Worm (Caenorhabditis elegans) whole organism, early embryonic: ENCODE measurements around the gene F57G4.1.

Source experiments
- B0310.2 ChIP-seq: sonication (generic microtip); optimal IDR thresholded peaks from 2 replicates; lab custom pipeline; 2016; ENCODE audit warnings: mild to moderate bottlenecking, missing genetic modification characterization, missing compliant biosample characterization
- F13C5.2 ChIP-seq: sonication (generic microtip); optimal IDR thresholded peaks from 2 replicates; lab custom pipeline; 2017; ENCODE audit warnings: mild to moderate bottlenecking, missing genetic modification characterization, inconsistent platforms, missing compliant biosample characterization
- aly-1 ChIP-seq: sonication (generic microtip); optimal IDR thresholded peaks from 2 replicates; lab custom pipeline; 2016; ENCODE audit warnings: missing genetic modification characterization, missing compliant biosample characterization
- ama-1 ChIP-seq: fragments of 150-350 bp; optimal IDR thresholded peaks from 2 replicates; lab custom pipeline; 2014
- ceh-13 ChIP-seq: fragments of 200-800 bp; sonication (Bioruptor generic); optimal IDR thresholded peaks from 2 replicates; lab custom pipeline; 2018; ENCODE audit warnings: mild to moderate bottlenecking, missing genetic modification characterization, missing compliant biosample characterization
- ceh-36 ChIP-seq: sonication (generic microtip); optimal IDR thresholded peaks from 2 replicates; lab custom pipeline; 2016; ENCODE audit warnings: missing genetic modification characterization, inconsistent platforms, missing compliant biosample characterization
- ets-7 ChIP-seq: sonication (generic microtip); optimal IDR thresholded peaks from 2 replicates; lab custom pipeline; 2016; ENCODE audit warnings: missing genotype, missing genetic modification characterization, missing compliant biosample characterization
- flt-1 ChIP-seq: fragments of 200-800 bp; sonication (Bioruptor generic); IDR thresholded peaks from 2 replicates; pipeline ENCODE4 v1.3.6; 2022; ENCODE audit warnings: missing genetic modification characterization, missing compliant biosample characterization
- hmbx-1 ChIP-seq: sonication (generic microtip); optimal IDR thresholded peaks from 2 replicates; lab custom pipeline; 2016; ENCODE audit warnings: mild to moderate bottlenecking, missing genetic modification characterization, missing compliant biosample characterization
- hmg-4 ChIP-seq: fragments of 200-800 bp; sonication (Bioruptor generic); optimal IDR thresholded peaks from 2 replicates; lab custom pipeline; 2018; ENCODE audit warnings: mild to moderate bottlenecking, missing genetic modification characterization, missing compliant biosample characterization
- hnd-1 ChIP-seq: sonication (generic microtip); optimal IDR thresholded peaks from 2 replicates; lab custom pipeline; 2016; ENCODE audit warnings: missing genetic modification characterization, missing compliant biosample characterization
- pes-1 ChIP-seq: fragments of 200-800 bp; sonication (Bioruptor generic); IDR thresholded peaks from 2 replicates; pipeline ENCODE4 v1.3.6; 2022; ENCODE audit warnings: missing genetic modification reagents, missing genetic modification characterization, missing compliant biosample characterization
- scrt-1 ChIP-seq: fragments of 200-800 bp; sonication (Bioruptor generic); IDR thresholded peaks from 2 replicates; pipeline ENCODE4 v1.3.6; 2022; ENCODE audit warnings: missing genetic modification characterization, missing compliant biosample characterization
- sea-1 ChIP-seq: fragments of 200-800 bp; sonication (Bioruptor generic); conservative IDR thresholded peaks from 2 replicates; pipeline ENCODE4 v1.3.6; 2022; ENCODE audit warnings: missing genetic modification characterization, missing compliant biosample characterization
- tbx-11 ChIP-seq: fragments of 200-800 bp; sonication (Bioruptor generic); IDR thresholded peaks from 2 replicates; pipeline ENCODE4 v1.3.6; 2022; ENCODE audit warnings: missing genetic modification characterization, missing compliant biosample characterization
- tbx-37 ChIP-seq: fragments of 200-800 bp; sonication (Bioruptor generic); conservative IDR thresholded peaks from 2 replicates; pipeline ENCODE4 v1.3.6; 2022; ENCODE audit warnings: missing genetic modification reagents, missing genetic modification characterization, missing compliant biosample characterization
- tra-4 ChIP-seq: sonication (generic microtip); optimal IDR thresholded peaks from 2 replicates; lab custom pipeline; 2017; ENCODE audit warnings: missing genetic modification characterization, missing compliant biosample characterization

Gene F57G4.1

ce11 chrV:17665906-17666305, 42.6 kb downstream of the F57G4.1 start, which contains the start of gene F59A1.11:
F59A1.11 (minus strand) TSS chrV:17666006.
- TF ChIP-seq tra-4 (no peak), hmbx-1 (no peak), scrt-1 (GFP tag; lab: Robert Waterston, UW) (no peak), tbx-11 (GFP tag; lab: Robert Waterston, UW) (no peak), aly-1 (tag; lab: Kevin White, UChicago) (no peak), ceh-13 (GFP tag; lab: Kevin White, UChicago) (no peak), pes-1 (no peak), tbx-37 (GFP tag; lab: Robert Waterston, UW) (no peak), sea-1 (GFP tag; lab: Robert Waterston, UW) (no peak), hmg-4 (GFP tag; lab: Kevin White, UChicago) (no peak), hnd-1 (no peak)

DNA sequence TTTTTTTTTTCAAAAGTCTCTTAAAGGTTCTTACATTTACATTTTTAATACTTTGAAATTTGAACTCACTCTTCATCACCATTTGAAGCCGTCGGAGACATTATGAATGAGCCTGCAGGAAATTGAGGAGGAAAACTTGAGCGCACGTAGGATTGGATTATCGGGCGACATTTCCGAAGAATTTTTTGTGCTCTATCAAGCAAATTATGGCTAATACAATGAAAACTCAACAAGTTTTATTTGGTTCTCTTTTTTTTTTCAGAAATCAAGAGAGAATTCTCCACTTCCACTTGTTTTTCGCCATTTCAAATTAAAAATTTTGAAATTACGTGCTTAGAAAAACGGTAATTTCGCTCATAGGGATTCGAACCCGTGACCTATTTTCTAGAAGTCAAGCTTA, 44.3 kb downstream of the F57G4.1 start, which contains the start of gene F59A1.12:
F59A1.12 (minus strand) TSS at position 101 of the 400 bp plus-strand sequence.
- TF ChIP-seq hmg-4 (GFP tag; lab: Kevin White, UChicago), result no peak
- no peak for TF ChIP-seq F13C5.2 (tag; lab: Kevin White, UChicago)
- TF ChIP-seq hmbx-1, result no peak
- no peak for TF ChIP-seq ets-7 (tag; lab: Kevin White, UChicago)
- TF ChIP-seq ama-1, result no peak
- TF ChIP-seq ceh-13 (GFP tag; lab: Kevin White, UChicago), result no peak
- no peak for TF ChIP-seq ceh-36 (tag; lab: Kevin White, UChicago)
- TF ChIP-seq hnd-1, result no peak
- no peak for TF ChIP-seq sea-1 (GFP tag; lab: Robert Waterston, UW)
- TF ChIP-seq B0310.2 (tag; lab: Kevin White, UChicago), result no peak
- no peak for TF ChIP-seq aly-1 (tag; lab: Kevin White, UChicago)
- TF ChIP-seq scrt-1 (GFP tag; lab: Robert Waterston, UW), result no peak
- TF ChIP-seq tbx-37 (GFP tag; lab: Robert Waterston, UW), result no peak
- no peak for TF ChIP-seq tbx-11 (GFP tag; lab: Robert Waterston, UW)
- TF ChIP-seq tra-4, result no peak
- TF ChIP-seq pes-1, result no peak
- TF ChIP-seq flt-1, result no peak

- TF ChIP-seq hmg-4 (GFP tag; lab: Kevin White, UChicago), result no peak
- TF ChIP-seq tra-4, result no peak
- no peak for TF ChIP-seq ama-1
- no peak for TF ChIP-seq ets-7 (tag; lab: Kevin White, UChicago)
- TF ChIP-seq flt-1, result no peak
- no peak for TF ChIP-seq ceh-36 (tag; lab: Kevin White, UChicago)
- no peak for TF ChIP-seq sea-1 (GFP tag; lab: Robert Waterston, UW)
- TF ChIP-seq aly-1 (tag; lab: Kevin White, UChicago), result no peak
- TF ChIP-seq ceh-13 (GFP tag; lab: Kevin White, UChicago), result no peak
- TF ChIP-seq pes-1, result no peak
- no peak for TF ChIP-seq hmbx-1
- TF ChIP-seq hnd-1, result no peak
- no peak for TF ChIP-seq tbx-37 (GFP tag; lab: Robert Waterston, UW)
- no peak for TF ChIP-seq F13C5.2 (tag; lab: Kevin White, UChicago)
- TF ChIP-seq scrt-1 (GFP tag; lab: Robert Waterston, UW), result no peak
- no peak for TF ChIP-seq B0310.2 (tag; lab: Kevin White, UChicago)
- no peak for TF ChIP-seq tbx-11 (GFP tag; lab: Robert Waterston, UW)
Measured at ce11 chrV:17668531-17668930, 45.2 kb downstream of the F57G4.1 start, which contains the start of gene str-89. str-89 (plus strand) TSS chrV:17668831.

ce11 chrV:17673343-17673742, 50.0 kb downstream of the F57G4.1 start, which contains the start of gene str-93:
str-93 (minus strand) TSS chrV:17673443.
- no peak for TF ChIP-seq ceh-13 (GFP tag; lab: Kevin White, UChicago)
- TF ChIP-seq flt-1, result no peak
- TF ChIP-seq F13C5.2 (tag; lab: Kevin White, UChicago), result no peak
- no peak for TF ChIP-seq ets-7 (tag; lab: Kevin White, UChicago)
- no peak for TF ChIP-seq aly-1 (tag; lab: Kevin White, UChicago)
- TF ChIP-seq ama-1, result no peak
- no peak for TF ChIP-seq ceh-36 (tag; lab: Kevin White, UChicago)
- no peak for TF ChIP-seq pes-1
- no peak for TF ChIP-seq tra-4
- TF ChIP-seq hnd-1, result no peak
- no peak for TF ChIP-seq scrt-1 (GFP tag; lab: Robert Waterston, UW)
- no peak for TF ChIP-seq hmg-4 (GFP tag; lab: Kevin White, UChicago)
- no peak for TF ChIP-seq sea-1 (GFP tag; lab: Robert Waterston, UW)
- TF ChIP-seq B0310.2 (tag; lab: Kevin White, UChicago), result no peak
- TF ChIP-seq tbx-37 (GFP tag; lab: Robert Waterston, UW), result no peak
